Worm (Caenorhabditis elegans) whole organism, early embryonic: ENCODE results near the gene col-144.

Source experiments
- aly-1 ChIP-seq: sonication (generic microtip); optimal IDR thresholded peaks from 2 replicates; lab custom pipeline; 2016; ENCODE audit warnings: missing genetic modification characterization, missing compliant biosample characterization
- ama-1 ChIP-seq: fragments of 150-350 bp; optimal IDR thresholded peaks from 2 replicates; lab custom pipeline; 2014
- ceh-13 ChIP-seq: fragments of 200-800 bp; sonication (Bioruptor generic); optimal IDR thresholded peaks from 2 replicates; lab custom pipeline; 2018; ENCODE audit warnings: mild to moderate bottlenecking, missing genetic modification characterization, missing compliant biosample characterization
- hmbx-1 ChIP-seq: sonication (generic microtip); optimal IDR thresholded peaks from 2 replicates; lab custom pipeline; 2016; ENCODE audit warnings: mild to moderate bottlenecking, missing genetic modification characterization, missing compliant biosample characterization
- scrt-1 ChIP-seq: fragments of 200-800 bp; sonication (Bioruptor generic); IDR thresholded peaks from 2 replicates; pipeline ENCODE4 v1.3.6; 2022; ENCODE audit warnings: missing genetic modification characterization, missing compliant biosample characterization

DNA sequence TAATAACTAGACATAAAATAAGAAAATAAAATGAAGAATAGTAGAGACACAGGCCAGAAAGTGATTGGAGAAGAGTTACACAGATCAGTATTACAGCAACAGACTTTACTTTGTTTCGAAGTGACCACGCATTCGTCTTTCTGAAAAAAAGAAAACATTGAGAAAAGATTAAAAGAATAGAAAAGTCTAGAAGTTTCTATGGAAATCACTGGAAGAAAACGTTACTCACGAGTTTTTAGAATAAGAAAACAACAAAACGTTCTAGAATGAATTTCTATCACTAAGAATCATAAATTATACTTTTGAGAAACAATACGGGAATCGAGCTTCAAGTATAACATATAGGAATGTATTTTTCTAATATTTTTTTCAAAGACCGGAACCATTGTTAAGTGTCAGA, 4.8 kb downstream of the col-144 start:
- no peak for TF ChIP-seq hmbx-1
- no peak for TF ChIP-seq scrt-1 (GFP tag; lab: Robert Waterston, UW)
- TF ChIP-seq ama-1 (lab: Kevin White, UChicago) = no peak
- TF ChIP-seq aly-1 (tag; lab: Kevin White, UChicago) = no peak
- no peak for TF ChIP-seq ceh-13 (GFP tag; lab: Kevin White, UChicago)
